Fruit fly (Drosophila melanogaster) whole organism, embryonic: ENCODE data around the gene CG1233.

Experiments used
- ATbp ChIP-seq: fragments of 200-800 bp; sonication (Bioruptor generic); optimal IDR thresholded peaks from 2 replicates; lab custom pipeline; 2017; ENCODE audit warnings: missing biosample characterization, mild to moderate bottlenecking, missing genetic modification characterization, missing genetic modification reagents
- Antp ChIP-seq: fragments of 200-800 bp; sonication (Bioruptor generic); optimal IDR thresholded peaks from 3 replicates; lab custom pipeline; 2016; ENCODE audit warnings: missing biosample characterization, missing genetic modification characterization
- Asciz ChIP-seq: fragments of 200-800 bp; sonication (Bioruptor generic); optimal IDR thresholded peaks from 2 replicates; lab custom pipeline; 2017; ENCODE audit warnings: missing biosample characterization, mild to moderate bottlenecking, missing genetic modification characterization, missing genetic modification reagents
- Blimp-1 ChIP-seq: fragments of 200-800 bp; sonication (Bioruptor generic); optimal IDR thresholded peaks from 3 replicates; lab custom pipeline; 2018; ENCODE audit warnings: missing biosample characterization, missing genetic modification characterization, mild to moderate bottlenecking, moderate library complexity, missing genetic modification reagents
- CG10267 ChIP-seq: fragments of 200-800 bp; sonication (Bioruptor generic); optimal IDR thresholded peaks from 2 replicates; lab custom pipeline; 2018; ENCODE audit warnings: missing biosample characterization, mild to moderate bottlenecking, missing genetic modification characterization, moderate library complexity
- CG10366 ChIP-seq: fragments of 200-800 bp; sonication (Bioruptor generic); IDR thresholded peaks from 2 replicates; pipeline ENCODE4 v1.3.6; 2022; ENCODE audit warnings: missing biosample characterization, missing genetic modification characterization
- CG10565 ChIP-seq: fragments of 200-800 bp; sonication (Bioruptor generic); optimal IDR thresholded peaks from 3 replicates; lab custom pipeline; 2016; ENCODE audit warnings: missing biosample characterization, mild to moderate bottlenecking, missing genetic modification characterization
- CG11504 ChIP-seq: fragments of 200-800 bp; sonication (Bioruptor generic); optimal IDR thresholded peaks from 3 replicates; lab custom pipeline; 2019; ENCODE audit warnings: missing biosample characterization, mild to moderate bottlenecking, missing genetic modification characterization, moderate library complexity
- CG13123 ChIP-seq: fragments of 200-800 bp; sonication (Bioruptor generic); optimal IDR thresholded peaks from 2 replicates; lab custom pipeline; 2016; ENCODE audit warnings: missing biosample characterization, missing genetic modification characterization
- CG17328 ChIP-seq: fragments of 200-800 bp; sonication (Bioruptor generic); IDR thresholded peaks from 2 replicates; pipeline ENCODE4 v1.3.6; 2022; ENCODE audit warnings: missing biosample characterization, missing genetic modification characterization
- CG17912 ChIP-seq: fragments of 200-800 bp; sonication (Bioruptor generic); optimal IDR thresholded peaks from 2 replicates; lab custom pipeline; 2018; ENCODE audit warnings: missing biosample characterization, mild to moderate bottlenecking, missing genetic modification characterization
- CG30403 ChIP-seq: fragments of 200-800 bp; sonication (Bioruptor generic); optimal IDR thresholded peaks from 3 replicates; lab custom pipeline; 2016; ENCODE audit warnings: missing biosample characterization, missing genetic modification characterization
- CG3163 ChIP-seq: fragments of 200-800 bp; sonication (Bioruptor generic); optimal IDR thresholded peaks from 3 replicates; lab custom pipeline; 2016; ENCODE audit warnings: missing biosample characterization, missing genetic modification characterization
- CG4282 ChIP-seq: fragments of 200-800 bp; sonication (Bioruptor generic); optimal IDR thresholded peaks from 2 replicates; lab custom pipeline; 2016; ENCODE audit warnings: missing biosample characterization, missing genetic modification characterization
- CG7372 ChIP-seq: fragments of 200-800 bp; sonication (Bioruptor generic); IDR thresholded peaks from 2 replicates; pipeline ENCODE4 v1.3.6; 2022; ENCODE audit warnings: missing biosample characterization, missing genetic modification characterization
- CG7556 ChIP-seq: fragments of 200-800 bp; sonication (Bioruptor generic); optimal IDR thresholded peaks from 2 replicates; lab custom pipeline; 2017; ENCODE audit warnings: missing biosample characterization, mild to moderate bottlenecking, missing genetic modification characterization
- CG7839 ChIP-seq: fragments of 200-800 bp; sonication (Bioruptor generic); optimal IDR thresholded peaks from 3 replicates; lab custom pipeline; 2018; ENCODE audit warnings: missing biosample characterization, mild to moderate bottlenecking, missing genetic modification characterization, moderate library complexity
- CoRest ChIP-seq: fragments of 200-800 bp; sonication (Bioruptor generic); optimal IDR thresholded peaks from 3 replicates; lab custom pipeline; 2018; ENCODE audit warnings: missing biosample characterization, mild to moderate bottlenecking, missing genetic modification characterization, moderate library complexity
- Drgx ChIP-seq: fragments of 200-800 bp; sonication (Bioruptor generic); IDR thresholded peaks from 2 replicates; pipeline ENCODE4 v1.3.6; 2022; ENCODE audit warnings: missing biosample characterization, missing genetic modification characterization
- E2f2 ChIP-seq: fragments of 200-800 bp; sonication (Bioruptor generic); IDR thresholded peaks from 2 replicates; pipeline ENCODE4 v1.3.6; 2022; ENCODE audit warnings: missing biosample characterization, missing genetic modification characterization
- Gug ChIP-seq: fragments of 200-800 bp; sonication (Bioruptor generic); IDR thresholded peaks from 4 replicates; pipeline ENCODE4 v1.3.6; 2022; ENCODE audit warnings: missing biosample characterization, missing genetic modification characterization
- HLH54F ChIP-seq: fragments of 200-800 bp; sonication (Bioruptor generic); optimal IDR thresholded peaks from 3 replicates; lab custom pipeline; 2016; ENCODE audit warnings: missing biosample characterization, missing genetic modification characterization
- Hr78 ChIP-seq, 2 experiments: fragments of 200-800 bp in 1 of 2; fragments of >200 bp in 1 of 2; sonication (Bioruptor generic) in 1 of 2; optimal IDR thresholded peaks; 2 replicates each; lab custom pipeline; 2017 to 2019; ENCODE audit warnings: missing biosample characterization in 2 of 2, missing genetic modification characterization in 2 of 2, mild to moderate bottlenecking in 1 of 2, moderate library complexity in 1 of 2
- Jarid2 ChIP-seq: fragments of 200-800 bp; sonication (Bioruptor generic); optimal IDR thresholded peaks from 3 replicates; lab custom pipeline; 2017; ENCODE audit warnings: mild to moderate bottlenecking, missing biosample characterization, missing genetic modification reagents, missing genetic modification characterization
- MBD-R2 ChIP-seq: fragments of 200-800 bp; sonication (Bioruptor generic); IDR thresholded peaks from 2 replicates; pipeline ENCODE4 v1.3.6; 2022; ENCODE audit warnings: missing biosample characterization, missing genetic modification characterization
- Max ChIP-seq: fragments of 200-800 bp; sonication (Bioruptor generic); optimal IDR thresholded peaks from 2 replicates; lab custom pipeline; 2016; ENCODE audit warnings: missing biosample characterization, mild to moderate bottlenecking, missing genetic modification characterization
- Med ChIP-seq: fragments of 200-800 bp; sonication (Bioruptor generic); peaks from one replicate; lab custom pipeline; 2016; ENCODE audit warnings: missing biosample characterization, missing genetic modification characterization, mild to moderate bottlenecking, inconsistent platforms, moderate library complexity
- Sry-δ ChIP-seq: fragments of 200-800 bp; sonication (Bioruptor generic); optimal IDR thresholded peaks from 2 replicates; lab custom pipeline; 2016; ENCODE audit warnings: missing biosample characterization, missing genetic modification characterization
- Stat92E ChIP-seq, 3 experiments: fragments of >200 bp in 2 of 3; fragments of 200-800 bp in 1 of 3; sonication (Bioruptor generic) in 1 of 3; optimal IDR thresholded peaks; 2 replicates each; lab custom pipeline; 2017 to 2019; ENCODE audit warnings: missing biosample characterization in 3 of 3, missing genetic modification characterization in 3 of 3, mild to moderate bottlenecking in 1 of 3, moderate library complexity in 1 of 3
- Xbp1 ChIP-seq: fragments of 200-800 bp; sonication (Bioruptor generic); optimal IDR thresholded peaks from 3 replicates; lab custom pipeline; 2016; ENCODE audit warnings: missing biosample characterization, mild to moderate bottlenecking, missing genetic modification characterization
- bab2 ChIP-seq: fragments of 200-800 bp; sonication (Bioruptor generic); optimal IDR thresholded peaks from 2 replicates; lab custom pipeline; 2016; ENCODE audit warnings: missing biosample characterization, missing genetic modification characterization
- bsh ChIP-seq, 2 experiments: fragments of 200-800 bp; sonication (Bioruptor generic); optimal IDR thresholded peaks; 2 replicates each; lab custom pipeline; 2017 to 2018; ENCODE audit warnings: mild to moderate bottlenecking in 2 of 2, missing biosample characterization in 2 of 2, missing genetic modification characterization in 2 of 2, moderate library complexity in 1 of 2
- ci ChIP-seq: fragments of 200-800 bp; sonication (Bioruptor generic); IDR thresholded peaks from 3 replicates; pipeline ENCODE4 v1.3.6; 2022; ENCODE audit warnings: missing biosample characterization, missing genetic modification characterization
- crol ChIP-seq: fragments of 200-800 bp; sonication (Bioruptor generic); IDR thresholded peaks from 2 replicates; pipeline ENCODE4 v1.3.6; 2022; ENCODE audit warnings: missing biosample characterization, missing genetic modification characterization
- dmrt11E ChIP-seq: fragments of 200-800 bp; sonication (Bioruptor generic); optimal IDR thresholded peaks from 3 replicates; lab custom pipeline; 2018; ENCODE audit warnings: missing biosample characterization, mild to moderate bottlenecking, missing genetic modification characterization, moderate library complexity
- dmrt99B ChIP-seq: fragments of 200-800 bp; sonication (Bioruptor generic); optimal IDR thresholded peaks from 2 replicates; lab custom pipeline; 2018; ENCODE audit warnings: missing biosample characterization, mild to moderate bottlenecking, missing genetic modification characterization, moderate library complexity
- dpn ChIP-seq, 2 experiments: fragments of 200-800 bp; sonication (Bioruptor generic); optimal IDR thresholded peaks; 3 replicates each; lab custom pipeline; 2016; ENCODE audit warnings: missing biosample characterization in 2 of 2, missing genetic modification characterization in 2 of 2
- dysf ChIP-seq: fragments of 200-800 bp; sonication (Bioruptor generic); IDR thresholded peaks from 3 replicates; pipeline ENCODE4 v1.3.6; 2022; ENCODE audit warnings: missing biosample characterization, missing genetic modification characterization
- ems ChIP-seq: fragments of 200-800 bp; sonication (Bioruptor generic); optimal IDR thresholded peaks from 3 replicates; lab custom pipeline; 2016; ENCODE audit warnings: missing biosample characterization, missing genetic modification characterization
- hb ChIP-seq: fragments of 200-800 bp; sonication (Bioruptor generic); IDR thresholded peaks from 3 replicates; pipeline ENCODE4 v1.3.6; 2022; ENCODE audit warnings: missing biosample characterization, missing genetic modification characterization; ENCODE audit not compliant: partially characterized antibody
- hkb ChIP-seq, 2 experiments: fragments of 200-800 bp in 1 of 2; fragments of >200 bp in 1 of 2; sonication (Bioruptor generic) in 1 of 2; IDR thresholded peaks in 1 of 2; optimal IDR thresholded peaks in 1 of 2; 2 replicates each; pipeline versions ENCODE4 v1.3.6 to Lab custom; 2017 to 2022; ENCODE audit warnings: missing biosample characterization in 1 of 2, missing genetic modification characterization in 1 of 2
- jing ChIP-seq: fragments of 200-800 bp; sonication (Bioruptor generic); optimal IDR thresholded peaks from 2 replicates; lab custom pipeline; 2018; ENCODE audit warnings: missing biosample characterization, mild to moderate bottlenecking, missing genetic modification characterization
- jumu ChIP-seq: fragments of 200-800 bp; sonication (Bioruptor generic); optimal IDR thresholded peaks from 3 replicates; lab custom pipeline; 2016; ENCODE audit warnings: missing biosample characterization, missing genetic modification characterization
- lbe ChIP-seq: fragments of 200-800 bp; sonication (Bioruptor generic); optimal IDR thresholded peaks from 2 replicates; lab custom pipeline; 2016; ENCODE audit warnings: missing biosample characterization, mild to moderate bottlenecking, missing genetic modification characterization
- lola ChIP-seq, 3 experiments: fragments of >200 bp in 2 of 3; fragments of 200-800 bp in 1 of 3; sonication (Bioruptor generic) in 1 of 3; optimal IDR thresholded peaks; 2 replicates each; lab custom pipeline; 2017 to 2019; ENCODE audit warnings: missing biosample characterization in 3 of 3, missing genetic modification characterization in 3 of 3, mild to moderate bottlenecking in 1 of 3, moderate library complexity in 1 of 3
- mirr ChIP-seq: fragments of 200-800 bp; sonication (Bioruptor generic); optimal IDR thresholded peaks from 3 replicates; lab custom pipeline; 2018; ENCODE audit warnings: missing biosample characterization, mild to moderate bottlenecking, missing genetic modification characterization
- nom ChIP-seq: fragments of 200-800 bp; sonication (Bioruptor generic); optimal IDR thresholded peaks from 2 replicates; lab custom pipeline; 2017; ENCODE audit warnings: missing biosample characterization, missing genetic modification characterization, mild to moderate bottlenecking, moderate library complexity, missing genetic modification reagents
- peb ChIP-seq: fragments of 200-800 bp; sonication (Bioruptor generic); IDR thresholded peaks from 2 replicates; pipeline ENCODE4 v1.3.6; 2022; ENCODE audit warnings: missing biosample characterization, missing genetic modification characterization
- shn ChIP-seq: fragments of 200-800 bp; sonication (Bioruptor generic); optimal IDR thresholded peaks from 3 replicates; lab custom pipeline; 2016; ENCODE audit warnings: missing biosample characterization, missing genetic modification characterization

Gene CG1233

dm6 chr3L:380886-381546 is 19.7 kb downstream of the CG1233 start (continued):
- TF ChIP-seq CG7372 (no peak), bsh (GFP tag; optimal IDR thresholded peaks at IDR 0.05; lab: Kevin White, UChicago) (peak in 1 of 2 experiments; percentile 67), nom (GFP tag; lab: Kevin White, UChicago) (peak; percentile 66), mirr (GFP tag; lab: Kevin White, UChicago) (no peak), CG11504 (tag; lab: Kevin White, UChicago) (no peak), jumu (GFP tag; lab: Kevin White, UChicago) (no peak), CG10366 (GFP tag; lab: Robert Waterston, UW) (no peak), MBD-R2 (GFP tag; lab: Robert Waterston, UW) (no peak), Max (GFP tag; lab: Kevin White, UChicago) (no peak), Blimp-1 (GFP tag; lab: Kevin White, UChicago) (peak; percentile 42), hkb (optimal IDR thresholded peaks at IDR 0.05; lab: Kevin White, UChicago) (no peak), hkb (GFP tag; IDR thresholded peaks at IDR 0.05; lab: Robert Waterston, UW) (no peak), ATbp (GFP tag; lab: Kevin White, UChicago) (no peak), dpn (GFP tag; optimal IDR thresholded peaks at IDR 0.05; lab: Kevin White, UChicago) (no peak), CG7839 (peak; percentile 32), Gug (GFP tag; lab: Robert Waterston, UW) (no peak), ems (GFP tag; lab: Kevin White, UChicago) (no peak), bab2 (GFP tag; lab: Kevin White, UChicago) (no peak), dmrt99B (tag; lab: Kevin White, UChicago) (peak; percentile 16), lbe (GFP tag; lab: Kevin White, UChicago) (no peak), HLH54F (GFP tag; lab: Kevin White, UChicago) (no peak), shn (GFP tag; lab: Kevin White, UChicago) (no peak), Hr78 (GFP tag; optimal IDR thresholded peaks at IDR 0.05; lab: Kevin White, UChicago) (no peak), CG4282 (GFP tag; lab: Kevin White, UChicago) (no peak), Jarid2 (GFP tag; lab: Kevin White, UChicago) (no peak), CG13123 (no peak), CG3163 (GFP tag; lab: Kevin White, UChicago) (no peak), CG7556 (GFP tag; lab: Kevin White, UChicago) (no peak), Med (GFP tag; lab: Kevin White, UChicago) (no peak), CG10267 (tag; lab: Kevin White, UChicago) (peak; percentile 53), crol (GFP tag; lab: Robert Waterston, UW) (no peak), hb (GFP tag; lab: Robert Waterston, UW) (no peak), CoRest (tag; lab: Kevin White, UChicago) (peak; percentile 3), Sry-δ (GFP tag; lab: Kevin White, UChicago) (no peak), E2f2 (GFP tag; lab: Robert Waterston, UW) (no peak; the same call in 1 of the 2 replicates), Xbp1 (GFP tag; lab: Kevin White, UChicago) (no peak), Stat92E (GFP tag; optimal IDR thresholded peaks at IDR 0.05; lab: Kevin White, UChicago) (peak in 1 of 3 experiments; percentile 15), jing (no peak), Asciz (GFP tag; lab: Kevin White, UChicago) (no peak), CG30403 (GFP tag; lab: Kevin White, UChicago) (no peak), dmrt11E (peak; percentile 81), dysf (GFP tag; lab: Robert Waterston, UW) (no peak), Antp (GFP tag; lab: Kevin White, UChicago) (no peak), lola (GFP tag; optimal IDR thresholded peaks at IDR 0.05; lab: Kevin White, UChicago) (peak in 1 of 3 experiments; percentile 71), CG10565 (GFP tag; lab: Kevin White, UChicago) (no peak), peb (GFP tag; lab: Robert Waterston, UW) (no peak), ci (GFP tag; lab: Robert Waterston, UW) (no peak), CG17912 (GFP tag; lab: Kevin White, UChicago) (no peak), Drgx (no peak), CG17328 (GFP tag; lab: Robert Waterston, UW) (peak; percentile 59)
